Worm (Caenorhabditis elegans) whole organism, L1 larva: ENCODE measurements around the gene ZK673.11.

ENCODE experiments used
- C04F5.9 ChIP-seq: sonication (generic microtip); optimal IDR thresholded peaks from 2 replicates; lab custom pipeline; 2016; ENCODE audit warnings: missing genetic modification characterization, missing compliant biosample characterization
- C16A3.4 ChIP-seq: fragments of 150-350 bp; optimal IDR thresholded peaks from 2 replicates; lab custom pipeline; 2014; ENCODE audit warnings: missing biosample characterization, missing genetic modification characterization
- C34B4.2 ChIP-seq: sonication (generic microtip); optimal IDR thresholded peaks from 2 replicates; lab custom pipeline; 2017; ENCODE audit warnings: mild to moderate bottlenecking, missing genetic modification characterization, missing compliant biosample characterization
- F16B12.6 ChIP-seq: fragments of 150-350 bp; optimal IDR thresholded peaks from 2 replicates; lab custom pipeline; 2014; ENCODE audit warnings: missing biosample characterization, missing genetic modification characterization
- aha-1 ChIP-seq: fragments of 150-350 bp; optimal IDR thresholded peaks from 2 replicates; lab custom pipeline; 2014; ENCODE audit warnings: missing biosample characterization, missing genetic modification characterization
- aly-2 ChIP-seq: fragments of 150-350 bp; optimal IDR thresholded peaks from 2 replicates; lab custom pipeline; 2014; ENCODE audit warnings: missing biosample characterization, missing genetic modification characterization
- blmp-1 ChIP-seq: fragments of 150-350 bp; optimal IDR thresholded peaks from 2 replicates; lab custom pipeline; 2014; ENCODE audit warnings: missing biosample characterization, missing genetic modification characterization
- ceh-63 ChIP-seq: fragments of 200-800 bp; sonication (Bioruptor generic); optimal IDR thresholded peaks from 2 replicates; lab custom pipeline; 2018; ENCODE audit warnings: mild to moderate bottlenecking, missing genetic modification characterization, missing compliant biosample characterization
- ceh-82 ChIP-seq, 3 experiments: fragments of 150-350 bp in 1 of 3; sonication (generic microtip) in 2 of 3; optimal IDR thresholded peaks; 2 replicates each; lab custom pipeline; 2014 to 2017; ENCODE audit warnings: missing biosample characterization in 3 of 3, missing genetic modification characterization in 3 of 3
- ceh-88 ChIP-seq: fragments of 200-800 bp; sonication (Bioruptor generic); IDR thresholded peaks from 2 replicates; pipeline ENCODE4 v1.3.6; 2022; ENCODE audit warnings: missing genetic modification characterization, missing compliant biosample characterization
- dpl-1 ChIP-seq, 3 experiments: fragments of 150-350 bp in 2 of 3; sonication (generic microtip) in 1 of 3; optimal IDR thresholded peaks; 2 replicates each; lab custom pipeline; 2014 to 2017; ENCODE audit warnings: missing biosample characterization in 3 of 3, missing genetic modification characterization in 3 of 3, missing genetic modification reagents in 3 of 3
- efl-1 ChIP-seq, 4 experiments: fragments of 150-350 bp; optimal IDR thresholded peaks in 3 of 4; peaks in 1 of 4; 1 replicate in 1 of 4; 2 replicates in 3 of 4; lab custom pipeline; 2014; ENCODE audit warnings: missing biosample characterization in 2 of 4, missing genetic modification characterization in 2 of 4, missing genetic modification reagents in 2 of 4
- efl-3 ChIP-seq: fragments of 200-800 bp; sonication (Bioruptor generic); optimal IDR thresholded peaks from 2 replicates; lab custom pipeline; 2018; ENCODE audit warnings: mild to moderate bottlenecking, missing genetic modification characterization, missing compliant biosample characterization
- egl-13 ChIP-seq: sonication (generic microtip); optimal IDR thresholded peaks from 2 replicates; lab custom pipeline; 2016; ENCODE audit warnings: missing genotype, missing genetic modification reagents, missing genetic modification characterization, missing compliant biosample characterization
- egl-27 ChIP-seq, 2 experiments: fragments of 150-350 bp in 1 of 2; sonication (generic microtip); optimal IDR thresholded peaks; 3 replicates each; lab custom pipeline; 2017 to 2018; ENCODE audit warnings: missing biosample characterization in 2 of 2, missing genetic modification characterization in 2 of 2, missing genetic modification reagents in 2 of 2
- elt-2 ChIP-seq: sonication (generic microtip); optimal IDR thresholded peaks from 2 replicates; lab custom pipeline; 2016; ENCODE audit warnings: missing genetic modification characterization, mild to moderate bottlenecking, inconsistent platforms, missing compliant biosample characterization, missing genetic modification reagents
- ets-5 ChIP-seq: fragments of 200-800 bp; sonication (Bioruptor generic); IDR thresholded peaks from 2 replicates; pipeline ENCODE4 v1.3.6; 2022; ENCODE audit warnings: missing genetic modification characterization, missing compliant biosample characterization
- fkh-10 ChIP-seq: sonication (generic microtip); optimal IDR thresholded peaks from 2 replicates; lab custom pipeline; 2017; ENCODE audit warnings: missing biosample characterization, missing genetic modification reagents, missing genetic modification characterization
- fkh-4 ChIP-seq: sonication (generic microtip); optimal IDR thresholded peaks from 2 replicates; lab custom pipeline; 2016; ENCODE audit warnings: missing compliant biosample characterization, missing genetic modification characterization, borderline replicate concordance
- fkh-8 ChIP-seq: sonication (generic microtip); optimal IDR thresholded peaks from 2 replicates; lab custom pipeline; 2016; ENCODE audit warnings: mild to moderate bottlenecking, missing genetic modification characterization, missing compliant biosample characterization
- hlh-4 ChIP-seq: sonication (generic microtip); optimal IDR thresholded peaks from 2 replicates; lab custom pipeline; 2016; ENCODE audit warnings: mild to moderate bottlenecking, missing genetic modification characterization, missing compliant biosample characterization
- hpl-2 ChIP-seq: fragments of 150-350 bp; optimal IDR thresholded peaks from 2 replicates; lab custom pipeline; 2014; ENCODE audit warnings: missing biosample characterization, missing genetic modification reagents, missing genetic modification characterization
- irx-1 ChIP-seq: sonication (generic microtip); optimal IDR thresholded peaks from 2 replicates; lab custom pipeline; 2016; ENCODE audit warnings: missing genetic modification characterization, missing compliant biosample characterization
- lin-13 ChIP-seq: fragments of 150-350 bp; optimal IDR thresholded peaks from 2 replicates; lab custom pipeline; 2014; ENCODE audit warnings: missing biosample characterization, missing genetic modification reagents, missing genetic modification characterization
- lin-14 ChIP-seq: fragments of 200-800 bp; sonication (Bioruptor generic); optimal IDR thresholded peaks from 2 replicates; lab custom pipeline; 2018; ENCODE audit warnings: mild to moderate bottlenecking, missing genetic modification characterization, moderate library complexity, missing compliant biosample characterization
- lin-35 ChIP-seq, 2 experiments: fragments of 150-350 bp; optimal IDR thresholded peaks; 2 replicates each; lab custom pipeline; 2014; ENCODE audit warnings: missing biosample characterization in 2 of 2, missing genetic modification characterization in 2 of 2, missing genetic modification reagents in 2 of 2
- lin-39 ChIP-seq: fragments of 150-350 bp; optimal IDR thresholded peaks from 2 replicates; lab custom pipeline; 2014; ENCODE audit warnings: missing biosample characterization, missing genetic modification reagents, missing genetic modification characterization
- lir-3 ChIP-seq: sonication (generic microtip); optimal IDR thresholded peaks from 2 replicates; lab custom pipeline; 2016; ENCODE audit warnings: mild to moderate bottlenecking, missing genetic modification characterization, moderate library complexity, missing compliant biosample characterization; ENCODE audit not compliant: poor library complexity
- mdl-1 ChIP-seq, 2 experiments: fragments of 150-350 bp; optimal IDR thresholded peaks; 2 replicates each; lab custom pipeline; 2014 to 2017; ENCODE audit warnings: missing biosample characterization in 2 of 2, missing genetic modification characterization in 2 of 2, inconsistent platforms in 1 of 2
- mep-1 ChIP-seq: fragments of 150-350 bp; optimal IDR thresholded peaks from 2 replicates; lab custom pipeline; 2014; ENCODE audit warnings: missing biosample characterization, missing genetic modification characterization
- nhr-11 ChIP-seq: fragments of 150-350 bp; optimal IDR thresholded peaks from 2 replicates; lab custom pipeline; 2014; ENCODE audit warnings: missing biosample characterization, missing genetic modification characterization
- nhr-12 ChIP-seq: sonication (generic microtip); optimal IDR thresholded peaks from 2 replicates; lab custom pipeline; 2017; ENCODE audit warnings: missing biosample characterization, missing genetic modification characterization
- nhr-20 ChIP-seq: sonication (generic microtip); optimal IDR thresholded peaks from 2 replicates; lab custom pipeline; 2016; ENCODE audit warnings: mild to moderate bottlenecking, missing genetic modification characterization, missing compliant biosample characterization
- nhr-47 ChIP-seq: sonication (generic microtip); optimal IDR thresholded peaks from 2 replicates; lab custom pipeline; 2016; ENCODE audit warnings: mild to moderate bottlenecking, missing genetic modification characterization, moderate library complexity, missing compliant biosample characterization
- nhr-71 ChIP-seq: sonication (generic microtip); optimal IDR thresholded peaks from 2 replicates; lab custom pipeline; 2016; ENCODE audit warnings: mild to moderate bottlenecking, missing genetic modification characterization, moderate library complexity, missing compliant biosample characterization
- nhr-77 ChIP-seq: fragments of 150-350 bp; optimal IDR thresholded peaks from 2 replicates; lab custom pipeline; 2014; ENCODE audit warnings: missing biosample characterization, missing genetic modification characterization
- nhr-84 ChIP-seq: sonication (generic microtip); optimal IDR thresholded peaks from 2 replicates; lab custom pipeline; 2017; ENCODE audit warnings: missing biosample characterization, missing genetic modification characterization
- nhr-90 ChIP-seq: sonication (generic microtip); optimal IDR thresholded peaks from 2 replicates; lab custom pipeline; 2016; ENCODE audit warnings: mild to moderate bottlenecking, missing genetic modification characterization, missing compliant biosample characterization; ENCODE audit not compliant: poor library complexity
- pax-3 ChIP-seq: fragments of 200-800 bp; sonication (Bioruptor generic); optimal IDR thresholded peaks from 2 replicates; lab custom pipeline; 2018; ENCODE audit warnings: mild to moderate bottlenecking, missing genetic modification characterization, moderate library complexity, missing compliant biosample characterization
- pqm-1 ChIP-seq: sonication (generic microtip); optimal IDR thresholded peaks from 3 replicates; lab custom pipeline; 2017; ENCODE audit warnings: missing biosample characterization, missing genetic modification characterization
- rnt-1 ChIP-seq: sonication (generic microtip); optimal IDR thresholded peaks from 2 replicates; lab custom pipeline; 2016; ENCODE audit warnings: mild to moderate bottlenecking, missing genetic modification characterization, moderate library complexity, missing compliant biosample characterization
- skn-1 ChIP-seq: fragments of 150-350 bp; optimal IDR thresholded peaks from 2 replicates; lab custom pipeline; 2014; ENCODE audit warnings: missing biosample characterization, missing genetic modification characterization
- snu-23 ChIP-seq: sonication (generic microtip); optimal IDR thresholded peaks from 2 replicates; lab custom pipeline; 2016; ENCODE audit warnings: missing genetic modification characterization, missing compliant biosample characterization
- swsn-7 ChIP-seq: sonication (generic microtip); optimal IDR thresholded peaks from 2 replicates; lab custom pipeline; 2016; ENCODE audit warnings: missing genetic modification characterization, missing compliant biosample characterization
- tbx-2 ChIP-seq: sonication (generic microtip); optimal IDR thresholded peaks from 2 replicates; lab custom pipeline; 2016; ENCODE audit warnings: missing genetic modification characterization, missing compliant biosample characterization
- unc-130 ChIP-seq: fragments of 150-350 bp; optimal IDR thresholded peaks from 2 replicates; lab custom pipeline; 2017; ENCODE audit warnings: missing biosample characterization, missing genetic modification characterization, inconsistent platforms
- unc-62 ChIP-seq: fragments of 150-350 bp; optimal IDR thresholded peaks from 2 replicates; lab custom pipeline; 2014; ENCODE audit warnings: missing biosample characterization, missing genetic modification reagents, missing genetic modification characterization
- unc-98 ChIP-seq: fragments of 200-800 bp; sonication (Bioruptor generic); IDR thresholded peaks from 2 replicates; pipeline ENCODE4 v1.3.6; 2022; ENCODE audit warnings: missing genetic modification characterization, missing compliant biosample characterization
- vab-15 ChIP-seq: sonication (generic microtip); optimal IDR thresholded peaks from 2 replicates; lab custom pipeline; 2017; ENCODE audit warnings: missing genotype, mild to moderate bottlenecking, missing genetic modification characterization, missing compliant biosample characterization
- zag-1 ChIP-seq: fragments of 150-350 bp; optimal IDR thresholded peaks from 2 replicates; lab custom pipeline; 2014; ENCODE audit warnings: missing biosample characterization, missing genetic modification characterization
- zip-4 ChIP-seq: fragments of 200-800 bp; sonication (Bioruptor generic); optimal IDR thresholded peaks from 2 replicates; lab custom pipeline; 2018; ENCODE audit warnings: mild to moderate bottlenecking, missing genetic modification characterization, moderate library complexity, missing compliant biosample characterization

The ZK673.11 gene

ce11 chrII:10445738-10446137 lies 11.3 kb upstream of the ZK673.11 start:
- TF ChIP-seq mdl-1 (tag; optimal IDR thresholded peaks at IDR 0.05; lab: Kevin White, UChicago) (peak in 1 of 2 experiments; percentile 52), tbx-2 (tag; lab: Kevin White, UChicago) (no peak), blmp-1 (tag; lab: Kevin White, UChicago) (peak; percentile 23), lin-13 (GFP tag; lab: Kevin White, UChicago) (peak; percentile 29), lin-35 (GFP tag; optimal IDR thresholded peaks at IDR 0.05; lab: Kevin White, UChicago) (peak; percentile 1 to 23), ceh-82 (tag; optimal IDR thresholded peaks at IDR 0.05; lab: Kevin White, UChicago) (peak in 2 of 3 experiments; percentile 3 to 73), rnt-1 (tag; lab: Kevin White, UChicago) (peak; percentile 36), fkh-8 (tag; lab: Kevin White, UChicago) (peak; percentile 13), egl-13 (no peak), F16B12.6 (tag; lab: Kevin White, UChicago) (peak; percentile 9), zip-4 (GFP tag; lab: Kevin White, UChicago) (peak; percentile 28), unc-130 (tag; lab: Kevin White, UChicago) (peak; percentile 52), irx-1 (tag; lab: Kevin White, UChicago) (no peak), aly-2 (tag; lab: Kevin White, UChicago) (no peak), dpl-1 (GFP tag; optimal IDR thresholded peaks at IDR 0.05; lab: Kevin White, UChicago) (peak in 2 of 3 experiments; percentile 19 to 32), ets-5 (no peak), hlh-4 (tag; lab: Kevin White, UChicago) (no peak), lin-14 (GFP tag; lab: Kevin White, UChicago) (peak; percentile 73), egl-27 (tag; optimal IDR thresholded peaks at IDR 0.05; lab: Kevin White, UChicago) (no peak), nhr-20 (tag; lab: Kevin White, UChicago) (peak; percentile 35), skn-1 (tag; lab: Kevin White, UChicago) (peak; percentile 53), nhr-71 (tag; lab: Kevin White, UChicago) (no peak), nhr-11 (tag; lab: Kevin White, UChicago) (peak; percentile 34), mep-1 (tag; lab: Kevin White, UChicago) (peak; percentile 9), C16A3.4 (tag; lab: Kevin White, UChicago) (no peak), efl-1 (optimal IDR thresholded peaks at IDR 0.05; lab: Kevin White, UChicago) (peak in 1 of 2 experiments; percentile 27), efl-1 (GFP tag; optimal IDR thresholded peaks at IDR 0.05 in 1 of 2; lab: Kevin White, UChicago) (peak in 1 of 2 experiments; percentile 84)
- TF ChIP-seq, all 84 proteins: peak for 17

ce11 chrII:10446300-10446699 lies 10.8 kb upstream of the ZK673.11 start:
- TF ChIP-seq C04F5.9 (no peak), irx-1 (tag; lab: Kevin White, UChicago) (no peak), snu-23 (GFP tag; lab: Kevin White, UChicago) (peak; percentile 78), unc-62 (GFP tag; lab: Kevin White, UChicago) (no peak), elt-2 (tag; lab: Kevin White, UChicago) (peak; percentile 65), nhr-84 (tag; lab: Kevin White, UChicago) (no peak), aha-1 (no peak), nhr-47 (peak; percentile 11), ceh-63 (no peak), C34B4.2 (tag; lab: Kevin White, UChicago) (no peak), swsn-7 (no peak), pax-3 (tag; lab: Kevin White, UChicago) (no peak), nhr-12 (no peak), fkh-4 (no peak), tbx-2 (tag; lab: Kevin White, UChicago) (peak; percentile 56), unc-98 (GFP tag; lab: Robert Waterston, UW) (no peak), ets-5 (no peak), lir-3 (tag; lab: Kevin White, UChicago) (peak; percentile 53), nhr-77 (tag; lab: Kevin White, UChicago) (no peak), nhr-90 (tag; lab: Kevin White, UChicago) (peak; percentile 59), fkh-10 (GFP tag; lab: Kevin White, UChicago) (no peak), ceh-88 (no peak), pqm-1 (tag; lab: Kevin White, UChicago) (no peak), efl-3 (no peak), lin-39 (tag; lab: Kevin White, UChicago) (no peak), zag-1 (tag; lab: Kevin White, UChicago) (no peak), aly-2 (tag; lab: Kevin White, UChicago) (no peak), hpl-2 (GFP tag; lab: Kevin White, UChicago) (no peak), vab-15 (tag; lab: Kevin White, UChicago) (no peak)
